Worm (Caenorhabditis elegans) whole organism, L4 larva: ENCODE results near the gene let-805.

Source experiments
- D1046.2 ChIP-seq: fragments of 200-800 bp; sonication (Bioruptor generic); IDR thresholded peaks from 2 replicates; pipeline ENCODE4 v1.3.6; 2022; ENCODE audit warnings: missing genetic modification characterization, missing compliant biosample characterization
- F10B5.3 ChIP-seq: sonication (generic microtip); optimal IDR thresholded peaks from 2 replicates; lab custom pipeline; 2016; ENCODE audit warnings: mild to moderate bottlenecking, missing genetic modification characterization, missing compliant biosample characterization
- T26A8.4 ChIP-seq: fragments of 200-800 bp; sonication (Bioruptor generic); IDR thresholded peaks from 2 replicates; pipeline ENCODE4 v1.3.6; 2022; ENCODE audit warnings: missing genetic modification characterization, missing compliant biosample characterization
- Y75B8A.6 ChIP-seq: fragments of 200-800 bp; sonication (Bioruptor generic); IDR thresholded peaks from 2 replicates; pipeline ENCODE4 v1.3.6; 2022; ENCODE audit warnings: missing genetic modification reagents, missing genetic modification characterization, missing compliant biosample characterization
- aha-1 ChIP-seq: fragments of 150-350 bp; peaks from one replicate; lab custom pipeline; 2014; ENCODE audit warnings: missing biosample characterization, missing genetic modification characterization
- attf-4 ChIP-seq: sonication (generic microtip); optimal IDR thresholded peaks from 3 replicates; lab custom pipeline; 2017; ENCODE audit warnings: missing biosample characterization, missing genetic modification characterization
- ceh-62 ChIP-seq: sonication (generic microtip); optimal IDR thresholded peaks from 2 replicates; lab custom pipeline; 2017; ENCODE audit warnings: missing biosample characterization, missing genetic modification characterization
- daf-16 ChIP-seq, 3 experiments: sonication (generic microtip); optimal IDR thresholded peaks; 2 replicates each; lab custom pipeline; 2016 to 2017; ENCODE audit warnings: missing genetic modification characterization in 3 of 3, missing genetic modification reagents in 3 of 3, mild to moderate bottlenecking in 2 of 3, missing compliant biosample characterization in 2 of 3, missing biosample characterization in 1 of 3, moderate library complexity in 1 of 3
- dmd-9 ChIP-seq: fragments of 200-800 bp; sonication (Bioruptor generic); IDR thresholded peaks from 2 replicates; pipeline ENCODE4 v1.3.6; 2022; ENCODE audit warnings: missing genetic modification reagents, missing genetic modification characterization, missing compliant biosample characterization
- dpl-1 ChIP-seq: fragments of 150-350 bp; optimal IDR thresholded peaks from 2 replicates; lab custom pipeline; 2014; ENCODE audit warnings: missing biosample characterization, missing genetic modification reagents, missing genetic modification characterization
- dve-1 ChIP-seq: sonication (generic microtip); optimal IDR thresholded peaks from 2 replicates; lab custom pipeline; 2017; ENCODE audit warnings: antibody characterized with exemption, mild to moderate bottlenecking, missing genetic modification characterization, missing compliant biosample characterization; ENCODE audit not compliant: insufficient read depth
- egl-43 ChIP-seq: fragments of 200-800 bp; sonication (Bioruptor generic); IDR thresholded peaks from 2 replicates; pipeline ENCODE4 v1.3.6; 2022; ENCODE audit warnings: missing genetic modification reagents, missing genetic modification characterization, missing compliant biosample characterization
- hif-1 ChIP-seq, 2 experiments: sonication (generic microtip); optimal IDR thresholded peaks; 2 replicates each; lab custom pipeline; 2016 to 2017; ENCODE audit warnings: missing compliant biosample characterization in 2 of 2, missing genetic modification characterization in 2 of 2, missing genetic modification reagents in 2 of 2, missing genotype in 2 of 2, mild to moderate bottlenecking in 1 of 2
- jun-1 ChIP-seq: fragments of 150-350 bp; optimal IDR thresholded peaks from 2 replicates; lab custom pipeline; 2014; ENCODE audit warnings: missing biosample characterization, missing genetic modification reagents, missing genetic modification characterization
- lin-15B ChIP-seq: fragments of 150-350 bp; sonication (generic microtip); optimal IDR thresholded peaks from 3 replicates; lab custom pipeline; 2014; ENCODE audit warnings: missing biosample characterization, missing genetic modification characterization
- lin-29 ChIP-seq: fragments of 200-800 bp; sonication (Bioruptor generic); IDR thresholded peaks from 2 replicates; pipeline ENCODE4 v1.3.6; 2022; ENCODE audit warnings: missing genetic modification reagents, missing genetic modification characterization, missing compliant biosample characterization
- lsy-2 ChIP-seq, 2 experiments: fragments of 150-350 bp in 1 of 2; sonication (generic microtip) in 1 of 2; optimal IDR thresholded peaks; 2 replicates each; lab custom pipeline; 2014 to 2017; ENCODE audit warnings: missing biosample characterization in 2 of 2, missing genetic modification characterization in 2 of 2
- madf-9 ChIP-seq: fragments of 200-800 bp; sonication (Bioruptor generic); conservative IDR thresholded peaks from 2 replicates; pipeline ENCODE4 v1.3.6; 2022; ENCODE audit warnings: missing genetic modification reagents, missing genetic modification characterization, missing compliant biosample characterization
- mep-1 ChIP-seq: fragments of 150-350 bp; sonication (generic microtip); optimal IDR thresholded peaks from 3 replicates; lab custom pipeline; 2014; ENCODE audit warnings: missing biosample characterization, missing genetic modification characterization
- nhr-10 ChIP-seq: fragments of 150-350 bp; optimal IDR thresholded peaks from 2 replicates; lab custom pipeline; 2014; ENCODE audit warnings: missing biosample characterization, missing genetic modification characterization
- nhr-25 ChIP-seq: sonication (generic microtip); optimal IDR thresholded peaks from 2 replicates; lab custom pipeline; 2017; ENCODE audit warnings: missing genetic modification characterization, mild to moderate bottlenecking, missing compliant biosample characterization, antibody characterized with exemption, moderate library complexity, borderline replicate concordance; ENCODE audit not compliant: insufficient read depth
- nhr-41 ChIP-seq: fragments of 200-800 bp; sonication (Bioruptor generic); IDR thresholded peaks from 2 replicates; pipeline ENCODE4 v1.3.6; 2022; ENCODE audit warnings: missing genetic modification reagents, missing genetic modification characterization, missing compliant biosample characterization
- nhr-42 ChIP-seq: fragments of 200-800 bp; sonication (Bioruptor generic); IDR thresholded peaks from 2 replicates; pipeline ENCODE4 v1.3.6; 2022; ENCODE audit warnings: missing genetic modification characterization, missing compliant biosample characterization
- php-3 ChIP-seq: fragments of 200-800 bp; sonication (Bioruptor generic); IDR thresholded peaks from 2 replicates; pipeline ENCODE4 v1.3.6; 2022; ENCODE audit warnings: missing genetic modification reagents, missing genetic modification characterization, missing compliant biosample characterization
- saeg-2 ChIP-seq: fragments of 200-800 bp; sonication (Bioruptor generic); IDR thresholded peaks from 2 replicates; pipeline ENCODE4 v1.3.6; 2022; ENCODE audit warnings: missing genetic modification reagents, missing genetic modification characterization, missing compliant biosample characterization
- sdz-12 ChIP-seq: fragments of 200-800 bp; sonication (Bioruptor generic); optimal IDR thresholded peaks from 2 replicates; lab custom pipeline; 2018; ENCODE audit warnings: mild to moderate bottlenecking, missing genetic modification characterization, missing compliant biosample characterization
- snpc-1.2 ChIP-seq: fragments of 200-800 bp; sonication (Bioruptor generic); IDR thresholded peaks from 2 replicates; pipeline ENCODE4 v1.3.6; 2022; ENCODE audit warnings: missing genetic modification reagents, missing genetic modification characterization, missing compliant biosample characterization
- spr-3 ChIP-seq: fragments of 200-800 bp; sonication (Bioruptor generic); optimal IDR thresholded peaks from 2 replicates; lab custom pipeline; 2018; ENCODE audit warnings: mild to moderate bottlenecking, missing genetic modification characterization, missing compliant biosample characterization
- tag-97 ChIP-seq: fragments of 200-800 bp; sonication (Bioruptor generic); IDR thresholded peaks from 2 replicates; pipeline ENCODE4 v1.3.6; 2022; ENCODE audit warnings: missing genetic modification characterization, missing compliant biosample characterization
- unc-39 ChIP-seq: sonication (generic microtip); optimal IDR thresholded peaks from 2 replicates; lab custom pipeline; 2017; ENCODE audit warnings: missing biosample characterization, missing genetic modification characterization
- unc-62 ChIP-seq, 3 experiments: fragments of 150-350 bp in 1 of 3; sonication (generic microtip); optimal IDR thresholded peaks in 2 of 3; peaks in 1 of 3; 1 replicate in 1 of 3; 2 replicates in 2 of 3; lab custom pipeline; 2014 to 2017; ENCODE audit warnings: missing biosample characterization in 3 of 3, missing genetic modification characterization in 3 of 3, missing genetic modification reagents in 3 of 3, missing genotype in 1 of 3
- zfp-2 ChIP-seq: sonication (generic microtip); optimal IDR thresholded peaks from 2 replicates; lab custom pipeline; 2016; ENCODE audit warnings: mild to moderate bottlenecking, missing genetic modification characterization, missing compliant biosample characterization
- zfp-3 ChIP-seq: fragments of 200-800 bp; sonication (Bioruptor generic); conservative IDR thresholded peaks from 2 replicates; pipeline ENCODE4 v1.3.6; 2022; ENCODE audit warnings: missing genetic modification reagents, missing genetic modification characterization, missing compliant biosample characterization
- zip-11 ChIP-seq: fragments of 200-800 bp; sonication (Bioruptor generic); IDR thresholded peaks from 2 replicates; pipeline ENCODE4 v1.3.6; 2022; ENCODE audit warnings: missing genetic modification characterization, missing compliant biosample characterization
- zip-2 ChIP-seq: fragments of 150-350 bp; optimal IDR thresholded peaks from 2 replicates; lab custom pipeline; 2014; ENCODE audit warnings: missing biosample characterization, missing genetic modification characterization

Gene let-805

DNA sequence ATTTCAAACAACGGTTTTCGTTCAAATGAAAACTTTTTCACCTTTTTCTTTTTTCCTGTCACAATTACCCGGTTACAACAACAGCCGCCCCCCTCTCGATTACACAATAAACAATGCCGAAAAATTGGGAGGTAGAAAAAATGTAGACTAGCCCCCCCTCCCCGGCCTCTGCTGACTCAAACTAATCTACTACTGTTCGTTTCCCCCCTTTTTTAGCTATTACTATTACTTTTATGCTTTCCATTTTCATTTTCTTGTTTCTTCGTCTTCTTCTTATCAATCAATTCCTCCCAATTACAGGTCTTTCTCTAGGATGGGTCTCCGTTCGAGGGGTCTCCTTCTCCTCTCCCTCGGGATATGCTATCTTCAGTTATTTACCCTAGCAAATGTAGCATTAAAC, at the start of gene let-805:
TSS of gene let-805 (plus strand) at position 301 of the 400 bp plus-strand sequence.
- TF ChIP-seq aha-1 (tag; lab: Kevin White, UChicago) (peak; percentile 46), saeg-2 (no peak)

DNA sequence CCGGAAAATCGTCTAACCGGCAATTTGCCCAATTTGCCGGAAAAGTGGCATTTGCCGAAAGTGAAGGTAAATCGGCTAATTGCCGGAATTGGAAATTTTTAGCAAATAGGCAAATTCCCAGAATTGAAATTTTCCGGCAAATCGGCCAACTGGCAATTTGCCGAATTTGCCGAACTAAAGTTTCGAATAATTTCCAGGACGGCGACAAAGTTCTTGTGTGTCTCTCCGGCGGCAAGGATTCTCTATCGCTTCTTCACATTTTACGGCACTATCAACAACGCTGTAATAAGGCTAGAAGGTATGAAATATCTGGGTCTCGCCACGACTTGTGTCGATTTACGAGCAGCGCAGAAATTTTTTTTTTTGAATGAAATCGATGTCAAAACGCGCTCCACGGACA, 41.7 kb upstream of the let-805 start:
- no peak for TF ChIP-seq dmd-9 (GFP tag; lab: Robert Waterston, UW)
- TF ChIP-seq zip-2 (tag; lab: Kevin White, UChicago) = no peak
- TF ChIP-seq unc-62 (GFP tag; optimal IDR thresholded peaks at IDR 0.05 in 1 of 2; lab: Kevin White, UChicago) = peak in 1 of 2 experiments; percentile 95
- no peak for TF ChIP-seq unc-62 (tag; optimal IDR thresholded peaks at IDR 0.05; lab: Kevin White, UChicago)

DNA sequence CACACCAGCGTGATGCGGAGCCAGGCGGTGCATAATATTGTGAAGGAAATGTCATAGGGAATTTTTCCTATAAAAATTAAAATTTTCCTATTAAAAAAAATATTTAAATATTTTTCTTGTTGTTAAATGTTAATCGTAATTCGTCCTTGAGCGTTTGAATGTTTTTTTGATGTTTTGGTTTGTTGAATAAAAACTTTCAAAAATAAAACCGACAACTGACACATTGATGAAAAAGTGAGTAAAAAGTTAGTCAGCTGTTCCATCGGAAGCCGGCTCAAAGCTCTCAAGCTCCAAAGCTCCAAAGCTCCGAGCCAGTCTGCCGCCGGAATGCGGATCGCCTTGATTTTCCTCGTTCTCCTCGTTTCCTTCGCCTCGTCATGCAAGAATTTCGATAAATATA, 39.2 kb upstream of the let-805 start, which contains the start of gene Y71H2B.4:
TSS of gene Y71H2B.4 (plus strand) at position 301 of the 400 bp plus-strand sequence.
- no peak for TF ChIP-seq mep-1
- TF ChIP-seq nhr-41 (GFP tag; lab: Robert Waterston, UW) = no peak
- no peak for TF ChIP-seq hif-1 (tag; optimal IDR thresholded peaks at IDR 0.05; lab: Kevin White, UChicago)
- no peak for TF ChIP-seq zfp-2 (tag; lab: Kevin White, UChicago)
- no peak for TF ChIP-seq zip-11 (GFP tag; lab: Robert Waterston, UW)
- TF ChIP-seq php-3 (GFP tag; lab: Robert Waterston, UW) = no peak
- no peak for TF ChIP-seq spr-3
- no peak for TF ChIP-seq attf-4 (tag; lab: Kevin White, UChicago)

DNA sequence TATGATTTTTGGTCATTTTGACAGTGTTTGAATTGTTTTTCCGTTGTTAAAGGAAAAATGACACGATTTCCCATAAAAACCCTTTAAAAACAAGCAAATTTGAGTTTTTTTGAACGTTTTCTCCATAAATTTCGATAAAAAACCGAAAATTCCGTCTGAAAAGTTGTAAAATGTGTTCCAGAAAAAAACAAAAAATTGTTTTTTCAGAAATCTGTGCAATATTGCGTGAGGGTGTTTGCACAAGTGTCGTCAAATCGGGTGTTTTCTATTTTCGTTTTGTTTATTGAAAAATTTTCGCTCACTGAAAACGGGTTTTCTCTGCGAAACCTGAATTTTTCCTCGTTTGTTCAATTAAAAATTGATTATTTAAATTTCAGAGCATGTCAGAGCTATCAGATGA, 38.3 kb upstream of the let-805 start, which contains the start of gene ppfr-4:
TSS of gene ppfr-4 (plus strand) at position 378 of the 400 bp plus-strand sequence.
- no peak for TF ChIP-seq lin-15B (tag; lab: Kevin White, UChicago)
- TF ChIP-seq unc-39 (tag; lab: Kevin White, UChicago) = no peak
- TF ChIP-seq ceh-62 (tag; lab: Kevin White, UChicago) = no peak
- no peak for TF ChIP-seq daf-16 (GFP tag; optimal IDR thresholded peaks at IDR 0.05; lab: Kevin White, UChicago)
- peak; percentile 15 for TF ChIP-seq daf-16 (tag; optimal IDR thresholded peaks at IDR 0.05; lab: Kevin White, UChicago)
- peak; percentile 1 for TF ChIP-seq dve-1
- no peak for TF ChIP-seq F10B5.3 (tag; lab: Kevin White, UChicago)
- no peak for TF ChIP-seq lin-29 (GFP tag; lab: Robert Waterston, UW)
- no peak for TF ChIP-seq madf-9 (GFP tag; lab: Robert Waterston, UW)
- TF ChIP-seq attf-4 (tag; lab: Kevin White, UChicago) = no peak
- no peak for TF ChIP-seq hif-1 (tag; optimal IDR thresholded peaks at IDR 0.05; lab: Kevin White, UChicago)
- no peak for TF ChIP-seq zip-2 (tag; lab: Kevin White, UChicago)
- no peak for TF ChIP-seq spr-3
- no peak for TF ChIP-seq tag-97 (GFP tag; lab: Robert Waterston, UW)
- TF ChIP-seq nhr-10 (tag; lab: Kevin White, UChicago) = no peak
- TF ChIP-seq dpl-1 (GFP tag; lab: Kevin White, UChicago) = peak; percentile 19
- TF ChIP-seq nhr-42 = no peak
- no peak for TF ChIP-seq nhr-41 (GFP tag; lab: Robert Waterston, UW)
- peak in 1 of 2 experiments; percentile 24 for TF ChIP-seq lsy-2 (tag; optimal IDR thresholded peaks at IDR 0.05; lab: Kevin White, UChicago)
- no peak for TF ChIP-seq Y75B8A.6 (GFP tag; lab: Robert Waterston, UW)
- TF ChIP-seq nhr-25 (tag; lab: Kevin White, UChicago) = no peak
- TF ChIP-seq egl-43 (GFP tag; lab: Robert Waterston, UW) = no peak
- no peak for TF ChIP-seq T26A8.4 (GFP tag; lab: Robert Waterston, UW)
- TF ChIP-seq sdz-12 (GFP tag; lab: Kevin White, UChicago) = no peak
- no peak for TF ChIP-seq zfp-3 (GFP tag; lab: Robert Waterston, UW)
- TF ChIP-seq saeg-2 = no peak
- no peak for TF ChIP-seq snpc-1.2 (GFP tag; lab: Robert Waterston, UW)
- no peak for TF ChIP-seq jun-1 (tag; lab: Kevin White, UChicago)
- TF ChIP-seq D1046.2 = no peak
- TF ChIP-seq, all 104 proteins: peak for 4
